Worm (Caenorhabditis elegans) whole organism, L4/young adult: Measurements from ENCODE around the gene K10H10.5.

ENCODE experiments used
- dao-5 ChIP-seq: sonication (generic microtip); optimal IDR thresholded peaks from 2 replicates; lab custom pipeline; 2016; ENCODE audit warnings: missing genotype, missing genetic modification characterization, moderate library complexity, missing compliant biosample characterization
- him-1 ChIP-seq: sonication (generic microtip); optimal IDR thresholded peaks from 2 replicates; lab custom pipeline; 2016; ENCODE audit warnings: missing genotype, missing genetic modification reagents, missing genetic modification characterization, missing compliant biosample characterization

ce11 chrII:14470020-14470419, 31.5 kb upstream of the K10H10.5 start:
- TF ChIP-seq him-1 (tag; lab: Kevin White, UChicago) (no peak), dao-5 (tag; lab: Kevin White, UChicago) (no peak)
